Worm (Caenorhabditis elegans) whole organism, L1 larva: ENCODE data around the gene F07F6.1.
A peak's percentile ranks its signal among the peaks of the same experiment; 100 is the strongest.

ENCODE experiments used
- C04F5.9 ChIP-seq: sonication (generic microtip); optimal IDR thresholded peaks from 2 replicates; lab custom pipeline; 2016; ENCODE audit warnings: missing genetic modification characterization, missing compliant biosample characterization
- C34B4.2 ChIP-seq: sonication (generic microtip); optimal IDR thresholded peaks from 2 replicates; lab custom pipeline; 2017; ENCODE audit warnings: mild to moderate bottlenecking, missing genetic modification characterization, missing compliant biosample characterization
- F16B12.6 ChIP-seq: fragments of 150-350 bp; optimal IDR thresholded peaks from 2 replicates; lab custom pipeline; 2014; ENCODE audit warnings: missing biosample characterization, missing genetic modification characterization
- Y116A8C.19 ChIP-seq: sonication (generic microtip); optimal IDR thresholded peaks from 2 replicates; lab custom pipeline; 2016; ENCODE audit warnings: missing compliant biosample characterization, missing genetic modification characterization, borderline replicate concordance
- ama-1 ChIP-seq: fragments of 150-350 bp; optimal IDR thresholded peaks from 2 replicates; lab custom pipeline; 2014
- blmp-1 ChIP-seq: fragments of 150-350 bp; optimal IDR thresholded peaks from 2 replicates; lab custom pipeline; 2014; ENCODE audit warnings: missing biosample characterization, missing genetic modification characterization
- ceh-63 ChIP-seq: fragments of 200-800 bp; sonication (Bioruptor generic); optimal IDR thresholded peaks from 2 replicates; lab custom pipeline; 2018; ENCODE audit warnings: mild to moderate bottlenecking, missing genetic modification characterization, missing compliant biosample characterization
- ceh-90 ChIP-seq: sonication (generic microtip); optimal IDR thresholded peaks from 2 replicates; lab custom pipeline; 2016; ENCODE audit warnings: missing genetic modification characterization, missing compliant biosample characterization
- dsc-1 ChIP-seq: sonication (generic microtip); optimal IDR thresholded peaks from 2 replicates; lab custom pipeline; 2016; ENCODE audit warnings: mild to moderate bottlenecking, missing genetic modification characterization, missing compliant biosample characterization
- efl-1 ChIP-seq, 4 experiments: fragments of 150-350 bp; optimal IDR thresholded peaks in 3 of 4; peaks in 1 of 4; 1 replicate in 1 of 4; 2 replicates in 3 of 4; lab custom pipeline; 2014; ENCODE audit warnings: missing biosample characterization in 2 of 4, missing genetic modification characterization in 2 of 4, missing genetic modification reagents in 2 of 4
- egl-27 ChIP-seq, 2 experiments: fragments of 150-350 bp in 1 of 2; sonication (generic microtip); optimal IDR thresholded peaks; 3 replicates each; lab custom pipeline; 2017 to 2018; ENCODE audit warnings: missing biosample characterization in 2 of 2, missing genetic modification characterization in 2 of 2, missing genetic modification reagents in 2 of 2
- elt-2 ChIP-seq: sonication (generic microtip); optimal IDR thresholded peaks from 2 replicates; lab custom pipeline; 2016; ENCODE audit warnings: missing genetic modification characterization, mild to moderate bottlenecking, inconsistent platforms, missing compliant biosample characterization, missing genetic modification reagents
- fkh-10 ChIP-seq: sonication (generic microtip); optimal IDR thresholded peaks from 2 replicates; lab custom pipeline; 2017; ENCODE audit warnings: missing biosample characterization, missing genetic modification reagents, missing genetic modification characterization
- fkh-4 ChIP-seq: sonication (generic microtip); optimal IDR thresholded peaks from 2 replicates; lab custom pipeline; 2016; ENCODE audit warnings: missing compliant biosample characterization, missing genetic modification characterization, borderline replicate concordance
- fkh-8 ChIP-seq: sonication (generic microtip); optimal IDR thresholded peaks from 2 replicates; lab custom pipeline; 2016; ENCODE audit warnings: mild to moderate bottlenecking, missing genetic modification characterization, missing compliant biosample characterization
- grh-1 ChIP-seq: fragments of 200-800 bp; sonication (Bioruptor generic); IDR thresholded peaks from 2 replicates; pipeline ENCODE4 v1.3.6; 2022; ENCODE audit warnings: missing genetic modification reagents, missing genetic modification characterization, missing compliant biosample characterization
- hlh-17 ChIP-seq: fragments of 200-800 bp; sonication (Bioruptor generic); optimal IDR thresholded peaks from 2 replicates; lab custom pipeline; 2018; ENCODE audit warnings: missing genetic modification characterization, mild to moderate bottlenecking, missing compliant biosample characterization, moderate library complexity, borderline replicate concordance
- irx-1 ChIP-seq: sonication (generic microtip); optimal IDR thresholded peaks from 2 replicates; lab custom pipeline; 2016; ENCODE audit warnings: missing genetic modification characterization, missing compliant biosample characterization
- lin-14 ChIP-seq: fragments of 200-800 bp; sonication (Bioruptor generic); optimal IDR thresholded peaks from 2 replicates; lab custom pipeline; 2018; ENCODE audit warnings: mild to moderate bottlenecking, missing genetic modification characterization, moderate library complexity, missing compliant biosample characterization
- lin-35 ChIP-seq, 2 experiments: fragments of 150-350 bp; optimal IDR thresholded peaks; 2 replicates each; lab custom pipeline; 2014; ENCODE audit warnings: missing biosample characterization in 2 of 2, missing genetic modification characterization in 2 of 2, missing genetic modification reagents in 2 of 2
- lin-39 ChIP-seq: fragments of 150-350 bp; optimal IDR thresholded peaks from 2 replicates; lab custom pipeline; 2014; ENCODE audit warnings: missing biosample characterization, missing genetic modification reagents, missing genetic modification characterization
- lsy-2 ChIP-seq, 2 experiments: fragments of 150-350 bp; optimal IDR thresholded peaks; 2 replicates each; lab custom pipeline; 2014; ENCODE audit warnings: missing biosample characterization in 2 of 2, missing genetic modification characterization in 2 of 2
- mep-1 ChIP-seq: fragments of 150-350 bp; optimal IDR thresholded peaks from 2 replicates; lab custom pipeline; 2014; ENCODE audit warnings: missing biosample characterization, missing genetic modification characterization
- nhr-11 ChIP-seq: fragments of 150-350 bp; optimal IDR thresholded peaks from 2 replicates; lab custom pipeline; 2014; ENCODE audit warnings: missing biosample characterization, missing genetic modification characterization
- nhr-12 ChIP-seq: sonication (generic microtip); optimal IDR thresholded peaks from 2 replicates; lab custom pipeline; 2017; ENCODE audit warnings: missing biosample characterization, missing genetic modification characterization
- nhr-19 ChIP-seq: fragments of 200-800 bp; sonication (Bioruptor generic); conservative IDR thresholded peaks from 2 replicates; pipeline ENCODE4 v1.3.6; 2022; ENCODE audit warnings: missing genetic modification characterization, missing compliant biosample characterization
- nhr-71 ChIP-seq: sonication (generic microtip); optimal IDR thresholded peaks from 2 replicates; lab custom pipeline; 2016; ENCODE audit warnings: mild to moderate bottlenecking, missing genetic modification characterization, moderate library complexity, missing compliant biosample characterization
- nhr-76 ChIP-seq: sonication (generic microtip); optimal IDR thresholded peaks from 2 replicates; lab custom pipeline; 2017; ENCODE audit warnings: missing biosample characterization, missing genetic modification characterization
- nhr-77 ChIP-seq: fragments of 150-350 bp; optimal IDR thresholded peaks from 2 replicates; lab custom pipeline; 2014; ENCODE audit warnings: missing biosample characterization, missing genetic modification characterization
- nhr-85 ChIP-seq: sonication (generic microtip); peaks from one replicate; lab custom pipeline; 2016; ENCODE audit warnings: missing genetic modification characterization, inconsistent platforms, missing compliant biosample characterization
- nhr-90 ChIP-seq: sonication (generic microtip); optimal IDR thresholded peaks from 2 replicates; lab custom pipeline; 2016; ENCODE audit warnings: mild to moderate bottlenecking, missing genetic modification characterization, missing compliant biosample characterization; ENCODE audit not compliant: poor library complexity
- pag-3 ChIP-seq: sonication (generic microtip); optimal IDR thresholded peaks from 2 replicates; lab custom pipeline; 2017; ENCODE audit warnings: missing genetic modification characterization, mild to moderate bottlenecking, missing compliant biosample characterization, antibody characterized with exemption, borderline replicate concordance; ENCODE audit not compliant: insufficient read depth
- pax-3 ChIP-seq: fragments of 200-800 bp; sonication (Bioruptor generic); optimal IDR thresholded peaks from 2 replicates; lab custom pipeline; 2018; ENCODE audit warnings: mild to moderate bottlenecking, missing genetic modification characterization, moderate library complexity, missing compliant biosample characterization
- rnt-1 ChIP-seq: sonication (generic microtip); optimal IDR thresholded peaks from 2 replicates; lab custom pipeline; 2016; ENCODE audit warnings: mild to moderate bottlenecking, missing genetic modification characterization, moderate library complexity, missing compliant biosample characterization
- skn-1 ChIP-seq: fragments of 150-350 bp; optimal IDR thresholded peaks from 2 replicates; lab custom pipeline; 2014; ENCODE audit warnings: missing biosample characterization, missing genetic modification characterization
- snpc-4 ChIP-seq: fragments of 150-350 bp; optimal IDR thresholded peaks from 2 replicates; lab custom pipeline; 2014; ENCODE audit warnings: missing biosample characterization, missing genetic modification characterization
- snu-23 ChIP-seq: sonication (generic microtip); optimal IDR thresholded peaks from 2 replicates; lab custom pipeline; 2016; ENCODE audit warnings: missing genetic modification characterization, missing compliant biosample characterization
- swsn-7 ChIP-seq: sonication (generic microtip); optimal IDR thresholded peaks from 2 replicates; lab custom pipeline; 2016; ENCODE audit warnings: missing genetic modification characterization, missing compliant biosample characterization
- unc-130 ChIP-seq: fragments of 150-350 bp; optimal IDR thresholded peaks from 2 replicates; lab custom pipeline; 2017; ENCODE audit warnings: missing biosample characterization, missing genetic modification characterization, inconsistent platforms
- unc-30 ChIP-seq: sonication (generic microtip); optimal IDR thresholded peaks from 2 replicates; lab custom pipeline; 2017; ENCODE audit warnings: missing biosample characterization, missing genetic modification characterization
- unc-62 ChIP-seq: fragments of 150-350 bp; optimal IDR thresholded peaks from 2 replicates; lab custom pipeline; 2014; ENCODE audit warnings: missing biosample characterization, missing genetic modification reagents, missing genetic modification characterization
- vab-15 ChIP-seq: sonication (generic microtip); optimal IDR thresholded peaks from 2 replicates; lab custom pipeline; 2017; ENCODE audit warnings: missing genotype, mild to moderate bottlenecking, missing genetic modification characterization, missing compliant biosample characterization
- zag-1 ChIP-seq: fragments of 150-350 bp; optimal IDR thresholded peaks from 2 replicates; lab custom pipeline; 2014; ENCODE audit warnings: missing biosample characterization, missing genetic modification characterization
- zip-4 ChIP-seq: fragments of 200-800 bp; sonication (Bioruptor generic); optimal IDR thresholded peaks from 2 replicates; lab custom pipeline; 2018; ENCODE audit warnings: mild to moderate bottlenecking, missing genetic modification characterization, moderate library complexity, missing compliant biosample characterization
- ztf-11 ChIP-seq, 2 experiments: sonication (generic microtip); optimal IDR thresholded peaks; 2 replicates each; lab custom pipeline; 2016 to 2017; ENCODE audit warnings: missing genetic modification characterization in 2 of 2, missing biosample characterization in 1 of 2, missing compliant biosample characterization in 1 of 2

The F07F6.1 gene

DNA sequence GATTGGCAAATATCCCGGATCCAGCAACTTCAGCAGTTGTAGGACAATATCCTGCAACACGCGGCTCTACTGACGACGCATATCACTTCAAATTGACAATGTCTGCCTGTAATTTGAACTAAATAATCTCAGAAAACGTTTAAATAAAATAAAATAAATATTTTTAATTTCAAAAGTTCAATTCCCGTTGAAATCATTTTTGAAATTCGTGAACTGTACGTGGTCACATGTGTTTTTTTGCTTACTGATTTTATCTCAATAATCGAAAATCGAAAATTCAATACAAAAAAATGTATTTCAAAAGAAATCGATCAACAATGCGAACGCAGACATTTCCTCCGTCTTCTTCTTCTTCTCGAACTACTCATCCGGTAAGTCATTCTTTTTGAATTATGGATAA lies at the start of gene F07F6.1:
Gene F07F6.1 (plus strand): TSS at position 301 of the 400 bp plus-strand sequence.
- TF ChIP-seq ama-1 (lab: Kevin White, UChicago) (no peak), dsc-1 (tag; lab: Kevin White, UChicago) (no peak), skn-1 (no peak), ceh-90 (no peak), swsn-7 (no peak), lin-14 (GFP tag; lab: Kevin White, UChicago) (no peak), fkh-4 (no peak), fkh-8 (tag; lab: Kevin White, UChicago) (no peak), nhr-19 (no peak), Y116A8C.19 (tag; lab: Kevin White, UChicago) (no peak), F16B12.6 (tag; lab: Kevin White, UChicago) (no peak), elt-2 (tag; lab: Kevin White, UChicago) (no peak), fkh-10 (GFP tag; lab: Kevin White, UChicago) (no peak), efl-1 (optimal IDR thresholded peaks at IDR 0.05; lab: Kevin White, UChicago) (no peak), efl-1 (GFP tag; optimal IDR thresholded peaks at IDR 0.05 in 1 of 2; lab: Kevin White, UChicago) (no peak), nhr-90 (tag; lab: Kevin White, UChicago) (no peak), C04F5.9 (tag; lab: Kevin White, UChicago) (no peak), nhr-85 (tag; lab: Kevin White, UChicago) (no peak), nhr-76 (no peak)

ce11 chrII:5388786-5389421 lies 48.8 kb upstream of the F07F6.1 start, which contains the start of gene rsp-4:
Gene rsp-4, minus strand, starts transcription at chrII:5388836.
- no peak for TF ChIP-seq ama-1 (lab: Kevin White, UChicago)
- no peak for TF ChIP-seq lsy-2 (tag; optimal IDR thresholded peaks at IDR 0.05; lab: Kevin White, UChicago)
- peak; percentile 29 for TF ChIP-seq nhr-85 (tag; lab: Kevin White, UChicago)
- TF ChIP-seq efl-1 (optimal IDR thresholded peaks at IDR 0.05; lab: Kevin White, UChicago) = no peak
- peak in 1 of 2 experiments; percentile 4 for TF ChIP-seq efl-1 (GFP tag; optimal IDR thresholded peaks at IDR 0.05 in 1 of 2; lab: Kevin White, UChicago)
- no peak for TF ChIP-seq zag-1
- no peak for TF ChIP-seq snu-23 (GFP tag; lab: Kevin White, UChicago)
- no peak for TF ChIP-seq mep-1
- TF ChIP-seq ceh-63 (GFP tag; lab: Kevin White, UChicago) = peak; percentile 16
- TF ChIP-seq fkh-8 (tag; lab: Kevin White, UChicago) = no peak

DNA sequence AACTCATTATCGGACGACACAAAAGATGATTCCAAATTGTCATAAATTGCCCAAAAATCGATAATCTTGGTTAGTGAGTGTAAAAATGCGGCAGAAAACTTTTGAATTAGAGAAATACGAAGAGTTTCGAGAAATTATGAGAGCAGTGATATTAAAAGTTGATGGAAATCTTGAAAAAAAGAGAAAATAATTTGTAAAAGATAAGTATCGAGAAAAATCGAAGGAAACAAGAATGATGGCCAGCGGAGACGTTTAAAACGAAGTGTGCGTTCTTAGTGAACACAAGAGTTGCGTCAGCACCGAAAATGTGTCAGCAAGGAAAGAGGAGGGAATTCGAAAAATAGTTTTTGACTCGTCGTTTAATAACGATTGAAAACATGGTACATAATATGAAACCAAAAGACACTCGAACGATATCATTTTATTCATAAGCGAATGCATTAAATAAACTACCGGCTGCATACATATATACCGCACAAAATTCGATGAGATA lies 47.8 kb upstream of the F07F6.1 start, which contains the start of gene ndx-6:
Gene ndx-6 (minus strand): TSS at position 51 of the 493 bp plus-strand sequence.
- TF ChIP-seq rnt-1 (tag; lab: Kevin White, UChicago) = peak; percentile 93
- peak; percentile 36 for TF ChIP-seq zip-4 (GFP tag; lab: Kevin White, UChicago)
- no peak for TF ChIP-seq unc-30
- no peak for TF ChIP-seq nhr-12 (tag; lab: Kevin White, UChicago)
- peak; percentile 90 for TF ChIP-seq nhr-71 (tag; lab: Kevin White, UChicago)
- no peak for TF ChIP-seq egl-27 (tag; optimal IDR thresholded peaks at IDR 0.05; lab: Kevin White, UChicago)
- TF ChIP-seq nhr-11 (tag; lab: Kevin White, UChicago) = peak; percentile 64
- peak; percentile 75 for TF ChIP-seq ama-1 (lab: Kevin White, UChicago)
- TF ChIP-seq snu-23 (GFP tag; lab: Kevin White, UChicago) = peak; percentile 93
- no peak for TF ChIP-seq C34B4.2 (tag; lab: Kevin White, UChicago)
- TF ChIP-seq unc-62 (GFP tag; lab: Kevin White, UChicago) = no peak
- TF ChIP-seq blmp-1 = peak; percentile 81
- TF ChIP-seq snpc-4 (tag; lab: Kevin White, UChicago) = peak; percentile 78
- TF ChIP-seq swsn-7 = peak; percentile 87
- TF ChIP-seq nhr-90 (tag; lab: Kevin White, UChicago) = peak; percentile 88
- peak; percentile 47 for TF ChIP-seq irx-1 (tag; lab: Kevin White, UChicago)
- TF ChIP-seq vab-15 (tag; lab: Kevin White, UChicago) = no peak
- TF ChIP-seq mep-1 = peak; percentile 92
- peak in 1 of 2 experiments; percentile 27 for TF ChIP-seq ztf-11 (tag; optimal IDR thresholded peaks at IDR 0.05; lab: Kevin White, UChicago)
- peak; percentile 80 for TF ChIP-seq fkh-8 (tag; lab: Kevin White, UChicago)
- peak; percentile 90 to 92 for TF ChIP-seq lsy-2 (tag; optimal IDR thresholded peaks at IDR 0.05; lab: Kevin White, UChicago)
- peak; percentile 7 for TF ChIP-seq pax-3 (tag; lab: Kevin White, UChicago)
- TF ChIP-seq C04F5.9 (tag; lab: Kevin White, UChicago) = peak; percentile 33
- peak; percentile 26 for TF ChIP-seq ceh-90
- peak; percentile 60 for TF ChIP-seq grh-1 (GFP tag; lab: Robert Waterston, UW)
- peak; percentile 92 to 99 for TF ChIP-seq efl-1 (optimal IDR thresholded peaks at IDR 0.05; lab: Kevin White, UChicago)
- TF ChIP-seq efl-1 (GFP tag; optimal IDR thresholded peaks at IDR 0.05 in 1 of 2; lab: Kevin White, UChicago) = peak; percentile 98 to 100
- peak; percentile 65 for TF ChIP-seq lin-39
- TF ChIP-seq pag-3 (tag; lab: Kevin White, UChicago) = no peak
- TF ChIP-seq lin-35 (GFP tag; optimal IDR thresholded peaks at IDR 0.05; lab: Kevin White, UChicago) = peak; percentile 99 to 100
- TF ChIP-seq unc-130 (tag; lab: Kevin White, UChicago) = peak; percentile 83
- TF ChIP-seq hlh-17 (GFP tag; lab: Kevin White, UChicago) = no peak
- peak; percentile 52 for TF ChIP-seq nhr-77 (tag; lab: Kevin White, UChicago)
